Worm (Caenorhabditis elegans): ENCODE measurements around the gene arcp-1.

Gene arcp-1

ce11 chrIII:3803113-3803512 lies 43.9 kb upstream of the arcp-1 start:
- TF ChIP-seq C04F5.9 (tag; optimal IDR thresholded peaks at IDR 0.05) (no peak), pag-3 (tag; optimal IDR thresholded peaks at IDR 0.05; ENCODE audit: borderline replicate concordance, insufficient read depth) (no peak), nhr-12 (tag; optimal IDR thresholded peaks at IDR 0.05) (no peak), tlp-1 (tag; optimal IDR thresholded peaks at IDR 0.05) (no peak), mdl-1 (tag; optimal IDR thresholded peaks at IDR 0.05) (no peak), ceh-82 (tag; optimal IDR thresholded peaks at IDR 0.05) (no peak), nhr-85 (tag) (no peak), nhr-76 (tag; optimal IDR thresholded peaks at IDR 0.05) (no peak), nhr-47 (tag; optimal IDR thresholded peaks at IDR 0.05) (no peak), Y116A8C.19 (tag; optimal IDR thresholded peaks at IDR 0.05; ENCODE audit: borderline replicate concordance) (no peak), ztf-4 (tag; optimal IDR thresholded peaks at IDR 0.05) (no peak), nhr-71 (tag; optimal IDR thresholded peaks at IDR 0.05) (no peak), lsy-2 (tag; optimal IDR thresholded peaks at IDR 0.05) (no peak), alr-1 (tag; optimal IDR thresholded peaks at IDR 0.05; ENCODE audit: borderline replicate concordance) (no peak), pax-3 (tag; optimal IDR thresholded peaks at IDR 0.05) (no peak), pqm-1 (tag; optimal IDR thresholded peaks at IDR 0.05) (no peak), unc-30 (tag; optimal IDR thresholded peaks at IDR 0.05) (no peak)

- TF ChIP-seq nhr-19 (GFP tag; conservative IDR thresholded peaks at IDR 0.05) (peak; percentile 95), efl-1 (optimal IDR thresholded peaks at IDR 0.05) (peak; percentile 89 to 93), efl-1 (GFP tag; optimal IDR thresholded peaks at IDR 0.05 in 1 of 2) (peak; percentile 71 to 96), nhr-71 (tag; optimal IDR thresholded peaks at IDR 0.05) (peak; percentile 99), rnt-1 (tag; optimal IDR thresholded peaks at IDR 0.05) (peak; percentile 92), skn-1 (tag; optimal IDR thresholded peaks at IDR 0.05) (peak; percentile 90), isw-1 (GFP tag; IDR thresholded peaks at IDR 0.05) (peak; percentile 90), pag-3 (tag; optimal IDR thresholded peaks at IDR 0.05; ENCODE audit: borderline replicate concordance, insufficient read depth) (peak; percentile 51), C16A3.4 (tag; optimal IDR thresholded peaks at IDR 0.05) (peak; percentile 91), egl-27 (tag; optimal IDR thresholded peaks at IDR 0.05) (peak; percentile 93 to 96), nhr-28 (tag; optimal IDR thresholded peaks at IDR 0.05) (peak; percentile 61), mdl-1 (tag; optimal IDR thresholded peaks at IDR 0.05) (peak; percentile 96 to 100), nhr-11 (tag; optimal IDR thresholded peaks at IDR 0.05) (peak; percentile 95), hlh-4 (tag; optimal IDR thresholded peaks at IDR 0.05) (no peak), unc-86 (tag; optimal IDR thresholded peaks at IDR 0.05) (peak; percentile 97), tlp-1 (tag; optimal IDR thresholded peaks at IDR 0.05) (no peak), unc-30 (tag; optimal IDR thresholded peaks at IDR 0.05) (no peak), unc-98 (GFP tag; IDR thresholded peaks at IDR 0.05) (no peak), sptf-1 (tag; optimal IDR thresholded peaks at IDR 0.05) (no peak), jun-1 (tag; optimal IDR thresholded peaks at IDR 0.05) (peak; percentile 94), lsy-2 (tag; optimal IDR thresholded peaks at IDR 0.05) (peak; percentile 94 to 96), nhr-20 (tag; optimal IDR thresholded peaks at IDR 0.05) (peak; percentile 98), ets-5 (GFP tag; IDR thresholded peaks at IDR 0.05) (no peak), sox-4 (tag; optimal IDR thresholded peaks at IDR 0.05) (peak; percentile 79), nhr-12 (tag; optimal IDR thresholded peaks at IDR 0.05) (peak; percentile 45), aha-1 (tag; optimal IDR thresholded peaks at IDR 0.05) (peak; percentile 79), nhr-76 (tag; optimal IDR thresholded peaks at IDR 0.05) (no peak), fkh-8 (tag; optimal IDR thresholded peaks at IDR 0.05) (peak; percentile 98), snpc-4 (tag; optimal IDR thresholded peaks at IDR 0.05) (peak; percentile 78), hpl-2 (GFP tag; optimal IDR thresholded peaks at IDR 0.05) (peak; percentile 87), blmp-1 (tag; optimal IDR thresholded peaks at IDR 0.05) (peak; percentile 89), ceh-8 (GFP tag; optimal IDR thresholded peaks at IDR 0.05) (peak; percentile 89), lin-39 (tag; optimal IDR thresholded peaks at IDR 0.05) (peak; percentile 77), sup-37 (GFP tag; optimal IDR thresholded peaks at IDR 0.05) (peak; percentile 79), elt-3 (tag; optimal IDR thresholded peaks at IDR 0.05) (peak in 5 of 6 experiments; percentile 59 to 91 (median 81)), nhr-47 (tag; optimal IDR thresholded peaks at IDR 0.05) (peak; percentile 97), C04F5.9 (tag; optimal IDR thresholded peaks at IDR 0.05) (peak; percentile 43), C34B4.2 (tag; optimal IDR thresholded peaks at IDR 0.05) (no peak), mep-1 (tag; optimal IDR thresholded peaks at IDR 0.05) (peak; percentile 95), ztf-4 (tag; optimal IDR thresholded peaks at IDR 0.05) (peak; percentile 97), ztf-11 (tag; optimal IDR thresholded peaks at IDR 0.05) (peak in 1 of 2 experiments; percentile 77), tbx-2 (tag; optimal IDR thresholded peaks at IDR 0.05) (peak; percentile 99), dsc-1 (tag; optimal IDR thresholded peaks at IDR 0.05) (peak; percentile 90), pqm-1 (tag; optimal IDR thresholded peaks at IDR 0.05) (peak; percentile 57)
Observed at ce11 chrIII:3801379-3801894, 42.2 kb upstream of the arcp-1 start.
